Fruit fly (Drosophila melanogaster): Measurements from ENCODE around the gene CG15741.

- TF ChIP-seq CG8478 (optimal IDR thresholded peaks at IDR 0.05) (no peak), CTCF (optimal IDR thresholded peaks at IDR 0.05) (no peak)
Measured at dm6 chrX:11806196-11806595, 31.6 kb downstream of the CG15741 start.
